Worm (Caenorhabditis elegans) whole organism, late embryonic: Measurements from ENCODE around the gene nhr-14.

Source experiments
- K02D7.2 ChIP-seq: sonication (generic microtip); optimal IDR thresholded peaks from 2 replicates; lab custom pipeline; 2017; ENCODE audit warnings: mild to moderate bottlenecking, missing genetic modification characterization, missing compliant biosample characterization
- ceh-18 ChIP-seq: sonication (generic microtip); optimal IDR thresholded peaks from 2 replicates; lab custom pipeline; 2016; ENCODE audit warnings: missing genetic modification characterization, missing compliant biosample characterization
- nhr-232 ChIP-seq: sonication (generic microtip); optimal IDR thresholded peaks from 2 replicates; lab custom pipeline; 2016; ENCODE audit warnings: missing genetic modification characterization, missing compliant biosample characterization
- npax-4 ChIP-seq: sonication (generic microtip); optimal IDR thresholded peaks from 2 replicates; lab custom pipeline; 2016; ENCODE audit warnings: missing genetic modification characterization, missing compliant biosample characterization
- pqm-1 ChIP-seq: sonication (generic microtip); optimal IDR thresholded peaks from 2 replicates; lab custom pipeline; 2016; ENCODE audit warnings: missing genetic modification characterization, missing compliant biosample characterization

- TF ChIP-seq K02D7.2 (tag; lab: Kevin White, UChicago) (no peak), nhr-232 (tag; lab: Kevin White, UChicago) (no peak), pqm-1 (no peak), ceh-18 (no peak), npax-4 (tag; lab: Kevin White, UChicago) (no peak)
Measured at ce11 chrX:8459789-8460188, 16.2 kb downstream of the nhr-14 start.
